Fruit fly (Drosophila melanogaster) whole organism, embryonic: ENCODE measurements around the gene Invadolysin.

Source experiments
- CG11723 ChIP-seq: fragments of 200-800 bp; sonication (Bioruptor generic); optimal IDR thresholded peaks from 2 replicates; lab custom pipeline; 2017; ENCODE audit warnings: missing biosample characterization, mild to moderate bottlenecking, missing genetic modification characterization
- CG14441 ChIP-seq: fragments of 200-800 bp; sonication (Bioruptor generic); IDR thresholded peaks from 2 replicates; pipeline ENCODE4 v1.3.6; 2022; ENCODE audit warnings: missing biosample characterization, missing genetic modification characterization
- CG1602 ChIP-seq: fragments of 200-800 bp; sonication (Bioruptor generic); optimal IDR thresholded peaks from 3 replicates; lab custom pipeline; 2016; ENCODE audit warnings: missing biosample characterization, missing genetic modification characterization
- CG17361 ChIP-seq: fragments of 200-800 bp; sonication (Bioruptor generic); IDR thresholded peaks from 3 replicates; pipeline ENCODE4 v1.3.6; 2022; ENCODE audit warnings: missing biosample characterization, missing genetic modification characterization
- CG17385 ChIP-seq: fragments of 200-800 bp; sonication (Bioruptor generic); optimal IDR thresholded peaks from 3 replicates; lab custom pipeline; 2018; ENCODE audit warnings: missing biosample characterization, mild to moderate bottlenecking, missing genetic modification characterization
- CG2889 ChIP-seq: fragments of 200-800 bp; sonication (Bioruptor generic); IDR thresholded peaks from 3 replicates; pipeline ENCODE4 v1.3.6; 2022; ENCODE audit warnings: missing biosample characterization, missing genetic modification characterization
- CG30431 ChIP-seq: fragments of 200-800 bp; sonication (Bioruptor generic); optimal IDR thresholded peaks from 2 replicates; lab custom pipeline; 2017; ENCODE audit warnings: missing biosample characterization, missing genetic modification characterization
- CG32767 ChIP-seq: fragments of 200-800 bp; sonication (Bioruptor generic); IDR thresholded peaks from 2 replicates; pipeline ENCODE4 v1.3.6; 2022; ENCODE audit warnings: missing biosample characterization, missing genetic modification characterization
- CG34376 ChIP-seq: fragments of 200-800 bp; sonication (Bioruptor generic); optimal IDR thresholded peaks from 2 replicates; lab custom pipeline; 2018; ENCODE audit warnings: missing biosample characterization, mild to moderate bottlenecking, missing genetic modification characterization
- CG3995 ChIP-seq: fragments of 200-800 bp; sonication (Bioruptor generic); optimal IDR thresholded peaks from 3 replicates; lab custom pipeline; 2016; ENCODE audit warnings: missing biosample characterization, missing genetic modification characterization
- CG5245 ChIP-seq: fragments of 200-800 bp; sonication (Bioruptor generic); optimal IDR thresholded peaks from 3 replicates; lab custom pipeline; 2016; ENCODE audit warnings: missing biosample characterization, missing genetic modification characterization
- CG6765 ChIP-seq: fragments of 200-800 bp; sonication (Bioruptor generic); optimal IDR thresholded peaks from 3 replicates; lab custom pipeline; 2017; ENCODE audit warnings: missing biosample characterization, mild to moderate bottlenecking, missing genetic modification characterization
- Dfd ChIP-seq, 2 experiments: fragments of >200 bp; optimal IDR thresholded peaks; 2 replicates each; lab custom pipeline; 2017; ENCODE audit warnings: missing biosample characterization in 2 of 2, missing genetic modification characterization in 2 of 2
- E2f2 ChIP-seq: fragments of 200-800 bp; sonication (Bioruptor generic); IDR thresholded peaks from 2 replicates; pipeline ENCODE4 v1.3.6; 2022; ENCODE audit warnings: missing biosample characterization, missing genetic modification characterization
- Ets65A ChIP-seq: fragments of 200-800 bp; sonication (Bioruptor generic); peaks from one replicate; lab custom pipeline; 2016; ENCODE audit warnings: missing biosample characterization, missing genetic modification characterization
- Gug ChIP-seq: fragments of 200-800 bp; sonication (Bioruptor generic); IDR thresholded peaks from 4 replicates; pipeline ENCODE4 v1.3.6; 2022; ENCODE audit warnings: missing biosample characterization, missing genetic modification characterization
- HLH3B ChIP-seq: fragments of 200-800 bp; sonication (Bioruptor generic); IDR thresholded peaks from 2 replicates; pipeline ENCODE4 v1.3.6; 2022; ENCODE audit warnings: missing biosample characterization, missing genetic modification characterization
- HLH54F ChIP-seq: fragments of 200-800 bp; sonication (Bioruptor generic); optimal IDR thresholded peaks from 3 replicates; lab custom pipeline; 2016; ENCODE audit warnings: missing biosample characterization, missing genetic modification characterization
- HLHmδ ChIP-seq: fragments of 200-800 bp; sonication (Bioruptor generic); optimal IDR thresholded peaks from 2 replicates; lab custom pipeline; 2018; ENCODE audit warnings: missing biosample characterization, mild to moderate bottlenecking, missing genetic modification characterization, moderate library complexity
- Hand ChIP-seq: fragments of 200-800 bp; sonication (Bioruptor generic); optimal IDR thresholded peaks from 2 replicates; lab custom pipeline; 2017; ENCODE audit warnings: mild to moderate bottlenecking, missing biosample characterization, missing genetic modification reagents, missing genetic modification characterization
- Hr3 ChIP-seq: fragments of 200-800 bp; sonication (Bioruptor generic); optimal IDR thresholded peaks from 3 replicates; lab custom pipeline; 2016; ENCODE audit warnings: missing biosample characterization, missing genetic modification characterization
- MESR4 ChIP-seq: fragments of 200-800 bp; sonication (Bioruptor generic); optimal IDR thresholded peaks from 2 replicates; lab custom pipeline; 2018; ENCODE audit warnings: missing biosample characterization, mild to moderate bottlenecking, missing genetic modification characterization, moderate library complexity
- Mes4 ChIP-seq: fragments of 200-800 bp; sonication (Bioruptor generic); optimal IDR thresholded peaks from 2 replicates; lab custom pipeline; 2016; ENCODE audit warnings: missing biosample characterization, missing genetic modification characterization
- NK7.1 ChIP-seq: fragments of 200-800 bp; sonication (Bioruptor generic); optimal IDR thresholded peaks from 3 replicates; lab custom pipeline; 2016; ENCODE audit warnings: missing biosample characterization, missing genetic modification characterization
- Rfx ChIP-seq: fragments of 200-800 bp; sonication (Bioruptor generic); IDR thresholded peaks from 2 replicates; pipeline ENCODE4 v1.3.6; 2022; ENCODE audit warnings: missing biosample characterization, missing genetic modification characterization
- Scr ChIP-seq: fragments of 200-800 bp; sonication (Bioruptor generic); IDR thresholded peaks from 2 replicates; pipeline ENCODE4 v1.3.6; 2022; ENCODE audit warnings: missing biosample characterization, missing genetic modification characterization; ENCODE audit not compliant: partially characterized antibody
- Ssrp ChIP-seq: fragments of 200-800 bp; sonication (Bioruptor generic); optimal IDR thresholded peaks from 2 replicates; lab custom pipeline; 2018; ENCODE audit warnings: missing biosample characterization, mild to moderate bottlenecking, missing genetic modification characterization, moderate library complexity
- Trl ChIP-seq, 3 experiments: fragments of >200 bp in 2 of 3; fragments of 200-800 bp in 1 of 3; sonication (Bioruptor generic) in 1 of 3; optimal IDR thresholded peaks; 2 replicates in 1 of 3; 3 replicates in 2 of 3; lab custom pipeline; 2016 to 2017; ENCODE audit warnings: missing biosample characterization in 1 of 3, missing genetic modification characterization in 1 of 3
- bigmax ChIP-seq: fragments of 200-800 bp; sonication (Bioruptor generic); optimal IDR thresholded peaks from 2 replicates; lab custom pipeline; 2018; ENCODE audit warnings: missing biosample characterization, mild to moderate bottlenecking, missing genetic modification characterization
- caup ChIP-seq: fragments of 200-800 bp; sonication (Bioruptor generic); optimal IDR thresholded peaks from 3 replicates; lab custom pipeline; 2017; ENCODE audit warnings: missing biosample characterization, mild to moderate bottlenecking, missing genetic modification characterization, moderate library complexity; ENCODE audit not compliant: severe bottlenecking
- corto ChIP-seq: fragments of 200-800 bp; sonication (Bioruptor generic); optimal IDR thresholded peaks from 2 replicates; lab custom pipeline; 2016; ENCODE audit warnings: missing biosample characterization, mild to moderate bottlenecking, missing genetic modification characterization, moderate library complexity
- dan ChIP-seq: fragments of 200-800 bp; sonication (Bioruptor generic); IDR thresholded peaks from 2 replicates; pipeline ENCODE4 v1.3.6; 2022; ENCODE audit warnings: missing biosample characterization, missing genetic modification characterization
- dimm ChIP-seq: fragments of 200-800 bp; sonication (Bioruptor generic); IDR thresholded peaks from 2 replicates; pipeline ENCODE4 v1.3.6; 2022; ENCODE audit warnings: missing biosample characterization, missing genetic modification characterization
- dmrt11E ChIP-seq: fragments of 200-800 bp; sonication (Bioruptor generic); optimal IDR thresholded peaks from 3 replicates; lab custom pipeline; 2018; ENCODE audit warnings: missing biosample characterization, mild to moderate bottlenecking, missing genetic modification characterization, moderate library complexity
- ems ChIP-seq: fragments of 200-800 bp; sonication (Bioruptor generic); optimal IDR thresholded peaks from 3 replicates; lab custom pipeline; 2016; ENCODE audit warnings: missing biosample characterization, missing genetic modification characterization
- eyg ChIP-seq: fragments of 200-800 bp; sonication (Bioruptor generic); optimal IDR thresholded peaks from 3 replicates; lab custom pipeline; 2016; ENCODE audit warnings: missing biosample characterization, missing genetic modification characterization
- ham ChIP-seq: fragments of 200-800 bp; sonication (Bioruptor generic); IDR thresholded peaks from 2 replicates; pipeline ENCODE4 v1.3.6; 2022; ENCODE audit warnings: missing biosample characterization, missing genetic modification characterization
- hb ChIP-seq: fragments of 200-800 bp; sonication (Bioruptor generic); IDR thresholded peaks from 3 replicates; pipeline ENCODE4 v1.3.6; 2022; ENCODE audit warnings: missing biosample characterization, missing genetic modification characterization; ENCODE audit not compliant: partially characterized antibody
- lmd ChIP-seq: fragments of 200-800 bp; sonication (Bioruptor generic); IDR thresholded peaks from 2 replicates; pipeline ENCODE4 v1.3.6; 2022; ENCODE audit warnings: missing biosample characterization, missing genetic modification characterization
- maf-S ChIP-seq: fragments of 200-800 bp; sonication (Bioruptor generic); optimal IDR thresholded peaks from 2 replicates; lab custom pipeline; 2016; ENCODE audit warnings: missing biosample characterization, missing genetic modification characterization
- oc ChIP-seq: fragments of 200-800 bp; sonication (Bioruptor generic); optimal IDR thresholded peaks from 2 replicates; lab custom pipeline; 2018; ENCODE audit warnings: missing biosample characterization, mild to moderate bottlenecking, missing genetic modification characterization, moderate library complexity
- p53 ChIP-seq: fragments of 200-800 bp; sonication (Bioruptor generic); optimal IDR thresholded peaks from 2 replicates; lab custom pipeline; 2016; ENCODE audit warnings: missing biosample characterization, missing genetic modification characterization
- pfk ChIP-seq: fragments of 200-800 bp; sonication (Bioruptor generic); optimal IDR thresholded peaks from 2 replicates; lab custom pipeline; 2018; ENCODE audit warnings: missing biosample characterization, mild to moderate bottlenecking, missing genetic modification characterization, moderate library complexity
- pzg ChIP-seq: fragments of 200-800 bp; sonication (Bioruptor generic); optimal IDR thresholded peaks from 3 replicates; lab custom pipeline; 2018; ENCODE audit warnings: missing biosample characterization, mild to moderate bottlenecking, missing genetic modification characterization, moderate library complexity
- sc ChIP-seq, 3 experiments: fragments of >200 bp in 2 of 3; fragments of 200-800 bp in 1 of 3; sonication (Bioruptor generic) in 1 of 3; optimal IDR thresholded peaks; 2 replicates in 2 of 3; 3 replicates in 1 of 3; lab custom pipeline; 2017; ENCODE audit warnings: mild to moderate bottlenecking in 1 of 3, missing biosample characterization in 1 of 3, missing genetic modification characterization in 1 of 3, missing genetic modification reagents in 1 of 3
- scrt ChIP-seq: fragments of 200-800 bp; sonication (Bioruptor generic); optimal IDR thresholded peaks from 2 replicates; lab custom pipeline; 2018; ENCODE audit warnings: missing biosample characterization, mild to moderate bottlenecking, missing genetic modification characterization, moderate library complexity
- seq ChIP-seq: fragments of 200-800 bp; sonication (Bioruptor generic); IDR thresholded peaks from 2 replicates; pipeline ENCODE4 v1.3.6; 2022; ENCODE audit warnings: missing biosample characterization, missing genetic modification characterization
- tgo ChIP-seq: fragments of 200-800 bp; sonication (Bioruptor generic); IDR thresholded peaks from 3 replicates; pipeline ENCODE4 v1.3.6; 2022; ENCODE audit warnings: missing biosample characterization, missing genetic modification characterization
- trh ChIP-seq: fragments of 200-800 bp; sonication (Bioruptor generic); optimal IDR thresholded peaks from 2 replicates; lab custom pipeline; 2016; ENCODE audit warnings: missing biosample characterization, missing genetic modification characterization
- vvl ChIP-seq: fragments of 200-800 bp; sonication (Bioruptor generic); IDR thresholded peaks from 2 replicates; pipeline ENCODE4 v1.3.6; 2022; ENCODE audit warnings: missing biosample characterization, missing genetic modification characterization

Invadolysin gene

dm6 chr3R:10170356-10170876 lies 25.9 kb downstream of the Invadolysin start, which contains the start of gene Best1 (continued):
- TF ChIP-seq sc (optimal IDR thresholded peaks at IDR 0.05; lab: Kevin White, UChicago), result no peak
- peak; percentile 85 for TF ChIP-seq sc (GFP tag; optimal IDR thresholded peaks at IDR 0.05; lab: Kevin White, UChicago)
- TF ChIP-seq tgo, result peak; percentile 93
- TF ChIP-seq Ets65A (GFP tag; lab: Kevin White, UChicago), result peak; percentile 86
- TF ChIP-seq Hand, result peak; percentile 82
- peak; percentile 96 for TF ChIP-seq vvl (GFP tag; lab: Robert Waterston, UW)
- peak; percentile 90 for TF ChIP-seq CG11723
- TF ChIP-seq lmd (GFP tag; lab: Robert Waterston, UW), result peak; percentile 94
- peak; percentile 88 for TF ChIP-seq Ssrp
- TF ChIP-seq eyg (GFP tag; lab: Kevin White, UChicago), result peak; percentile 51
- TF ChIP-seq dmrt11E, result peak; percentile 83
- peak; percentile 42 for TF ChIP-seq NK7.1 (GFP tag; lab: Kevin White, UChicago)
- TF ChIP-seq Rfx (GFP tag; lab: Robert Waterston, UW), result peak; percentile 98
- peak; percentile 86 for TF ChIP-seq CG30431 (GFP tag; lab: Kevin White, UChicago)
- TF ChIP-seq scrt, result peak; percentile 87
- no peak for TF ChIP-seq ham
- TF ChIP-seq Gug (GFP tag; lab: Robert Waterston, UW), result peak; percentile 96
- peak; percentile 47 for TF ChIP-seq Scr
- TF ChIP-seq HLH3B (GFP tag; lab: Robert Waterston, UW), result peak; percentile 91
- peak; percentile 60; the same call in 1 of the 3 replicates for TF ChIP-seq hb (GFP tag; lab: Robert Waterston, UW)
- peak; percentile 80 for TF ChIP-seq CG1602
- peak; percentile 29 for TF ChIP-seq MESR4
- TF ChIP-seq CG5245, result peak; percentile 72
- TF ChIP-seq corto (GFP tag; lab: Kevin White, UChicago), result peak; percentile 68
- TF ChIP-seq bigmax (GFP tag; lab: Kevin White, UChicago), result peak; percentile 27
- peak; percentile 80 for TF ChIP-seq seq (GFP tag; lab: Robert Waterston, UW)
- peak; percentile 97 for TF ChIP-seq oc (tag; lab: Kevin White, UChicago)
- peak; percentile 94 for TF ChIP-seq caup (GFP tag; lab: Kevin White, UChicago)
- TF ChIP-seq pfk (GFP tag; lab: Kevin White, UChicago), result peak; percentile 46
- peak; percentile 85 for TF ChIP-seq CG17385 (GFP tag; lab: Kevin White, UChicago)
- TF ChIP-seq pzg, result peak; percentile 16
- peak; percentile 43 for TF ChIP-seq Mes4
- peak; percentile 22 for TF ChIP-seq CG3995
- no peak for TF ChIP-seq p53 (GFP tag; lab: Kevin White, UChicago)
- peak; percentile 69 for TF ChIP-seq E2f2
- TF ChIP-seq CG14441 (GFP tag; lab: Robert Waterston, UW), result peak; percentile 87
- peak; percentile 19 for TF ChIP-seq maf-S (GFP tag; lab: Kevin White, UChicago)
- peak; percentile 83 for TF ChIP-seq CG6765 (GFP tag; lab: Kevin White, UChicago)
- TF ChIP-seq CG32767 (GFP tag; lab: Robert Waterston, UW), result peak; percentile 84
- no peak for TF ChIP-seq Dfd (GFP tag; optimal IDR thresholded peaks at IDR 0.05; lab: Kevin White, UChicago)
- peak; percentile 16 for TF ChIP-seq HLHmδ
- peak; percentile 41; the same call in 1 of the 2 replicates for TF ChIP-seq dan
- TF ChIP-seq CG34376 (GFP tag; lab: Kevin White, UChicago), result peak; percentile 94
- peak; percentile 66 for TF ChIP-seq dimm (GFP tag; lab: Robert Waterston, UW)
- peak; percentile 69 for TF ChIP-seq trh
- peak; percentile 78 for TF ChIP-seq HLH54F (GFP tag; lab: Kevin White, UChicago)
- peak; percentile 50 for TF ChIP-seq ems (GFP tag; lab: Kevin White, UChicago)
- peak; percentile 90 for TF ChIP-seq Hr3
- TF ChIP-seq CG17361 (GFP tag; lab: Robert Waterston, UW), result peak; percentile 92
- peak; percentile 79 for TF ChIP-seq CG2889 (GFP tag; lab: Robert Waterston, UW)
- TF ChIP-seq Trl (optimal IDR thresholded peaks at IDR 0.05; lab: Kevin White, UChicago), result peak; percentile 82 to 91
- TF ChIP-seq Trl (GFP tag; optimal IDR thresholded peaks at IDR 0.05; lab: Kevin White, UChicago), result peak; percentile 59
